Fruit fly (Drosophila melanogaster): ENCODE results near the gene obst-H.

The obst-H gene

dm6 chr3L:15498745-15499144 lies 30.3 kb downstream of the obst-H start, which contains the start of gene CG7275 (continued):
- TF ChIP-seq CG13424 (tag; optimal IDR thresholded peaks at IDR 0.05) (peak; percentile 33), CG30431 (GFP tag; optimal IDR thresholded peaks at IDR 0.05) (no peak), yki (optimal IDR thresholded peaks at IDR 0.05) (no peak), luna (GFP tag; optimal IDR thresholded peaks at IDR 0.05) (no peak), CG30020 (tag; optimal IDR thresholded peaks at IDR 0.05) (no peak), sim (GFP tag; IDR thresholded peaks at IDR 0.05) (no peak), lov (optimal IDR thresholded peaks at IDR 0.05) (no peak), lov (GFP tag; IDR thresholded peaks at IDR 0.05) (no peak), Sry-β (GFP tag; optimal IDR thresholded peaks at IDR 0.05) (no peak), CG31224 (GFP tag; IDR thresholded peaks at IDR 0.05) (no peak), MESR4 (GFP tag; optimal IDR thresholded peaks at IDR 0.05) (peak; percentile 54), CG7928 (GFP tag; optimal IDR thresholded peaks at IDR 0.05) (no peak), Blimp-1 (GFP tag; optimal IDR thresholded peaks at IDR 0.05) (no peak), grau (tag; optimal IDR thresholded peaks at IDR 0.05) (no peak), CG12104 (GFP tag; optimal IDR thresholded peaks at IDR 0.05) (no peak), Bteb2 (GFP tag; optimal IDR thresholded peaks at IDR 0.05) (no peak), CG10147 (GFP tag; optimal IDR thresholded peaks at IDR 0.05) (no peak), Deaf1 (tag; optimal IDR thresholded peaks at IDR 0.05) (no peak), psq (GFP tag; optimal IDR thresholded peaks at IDR 0.05) (no peak), CG10431 (GFP tag; optimal IDR thresholded peaks at IDR 0.05) (no peak), CG17568 (GFP tag; optimal IDR thresholded peaks at IDR 0.05) (no peak), Hmr (GFP tag; optimal IDR thresholded peaks at IDR 0.05) (peak; percentile 11), Opbp (GFP tag; IDR thresholded peaks at IDR 0.05; ENCODE audit: partially characterized antibody) (peak; percentile 65; the same call in 2 of the 3 replicates), ap (GFP tag; IDR thresholded peaks at IDR 0.05) (no peak), CG9876 (GFP tag; optimal IDR thresholded peaks at IDR 0.05) (no peak), CHES-1-like (GFP tag; optimal IDR thresholded peaks at IDR 0.05) (peak; percentile 9), sd (tag; optimal IDR thresholded peaks at IDR 0.05) (no peak), CG8765 (GFP tag; IDR thresholded peaks at IDR 0.05) (no peak), Kr (GFP tag; optimal IDR thresholded peaks at IDR 0.05) (no peak), cato (GFP tag; optimal IDR thresholded peaks at IDR 0.05; ENCODE audit: borderline replicate concordance) (no peak), CG12219 (GFP tag; optimal IDR thresholded peaks at IDR 0.05) (no peak), Eip74EF (GFP tag; optimal IDR thresholded peaks at IDR 0.05) (no peak), CG15514 (GFP tag; optimal IDR thresholded peaks at IDR 0.05) (peak; percentile 57), dpn (GFP tag; optimal IDR thresholded peaks at IDR 0.05) (no peak), CG17385 (GFP tag; optimal IDR thresholded peaks at IDR 0.05) (no peak), jigr1 (GFP tag; IDR thresholded peaks at IDR 0.05) (no peak), br (optimal IDR thresholded peaks at IDR 0.05) (no peak), ci (GFP tag; IDR thresholded peaks at IDR 0.05) (peak; percentile 42; the same call in 1 of the 3 replicates), CG13287 (GFP tag; IDR thresholded peaks at IDR 0.05; ENCODE audit: partially characterized antibody) (peak; percentile 71), gsb-n (tag; optimal IDR thresholded peaks at IDR 0.05) (no peak), CG42726 (GFP tag; IDR thresholded peaks at IDR 0.05; ENCODE audit: partially characterized antibody) (0 out of 2 replicates have a peak, but pooled peaks have one; percentile 28), fd64A (GFP tag; optimal IDR thresholded peaks at IDR 0.05) (no peak), Oaz (GFP tag; IDR thresholded peaks at IDR 0.05) (no peak), odd (GFP tag; optimal IDR thresholded peaks at IDR 0.05) (no peak), CG3995 (GFP tag; optimal IDR thresholded peaks at IDR 0.05) (no peak), CG4707 (GFP tag; optimal IDR thresholded peaks at IDR 0.05) (no peak), salm (tag; optimal IDR thresholded peaks at IDR 0.05) (no peak), Sox100B (GFP tag; optimal IDR thresholded peaks at IDR 0.05) (no peak), fd3F (GFP tag; optimal IDR thresholded peaks at IDR 0.05) (no peak), CG32532 (GFP tag; IDR thresholded peaks at IDR 0.05) (no peak), CG34376 (GFP tag; optimal IDR thresholded peaks at IDR 0.05) (no peak), H15 (GFP tag; IDR thresholded peaks at IDR 0.05) (no peak)

All from whole organism, embryonic.